Worm (Caenorhabditis elegans): Measurements from ENCODE around the gene T14G12.6.

DNA sequence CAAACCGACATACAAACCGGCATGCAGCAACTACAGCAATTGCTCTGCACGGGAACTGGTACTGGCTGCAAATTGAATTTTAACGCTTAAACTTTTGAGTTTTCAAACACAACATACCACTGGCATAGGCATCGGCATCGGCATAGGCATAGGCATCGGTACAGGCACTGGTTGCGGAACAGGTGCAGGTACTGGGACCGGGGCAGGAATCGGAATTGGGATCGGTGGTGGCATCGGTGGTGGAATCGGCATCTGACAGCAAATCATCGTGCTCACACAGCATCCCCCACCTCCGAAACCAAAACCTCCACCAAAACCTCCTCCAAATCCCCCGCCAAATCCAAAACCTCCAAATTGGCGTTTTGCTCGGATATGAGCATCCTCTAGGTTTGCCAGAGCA is 34.9 kb upstream of the T14G12.6 start:
- TF ChIP-seq nhr-237 (tag; optimal IDR thresholded peaks at IDR 0.05) (no peak), snpc-4 (tag; optimal IDR thresholded peaks at IDR 0.05) (no peak), ztf-11 (tag; optimal IDR thresholded peaks at IDR 0.05) (no peak), sem-4 (tag; optimal IDR thresholded peaks at IDR 0.05) (no peak), ztf-4 (tag; optimal IDR thresholded peaks at IDR 0.05) (no peak), skn-1 (tag; optimal IDR thresholded peaks at IDR 0.05) (no peak), lsy-2 (tag; optimal IDR thresholded peaks at IDR 0.05) (no peak), ztf-1 (GFP tag; conservative IDR thresholded peaks at IDR 0.05) (no peak), ama-1 (optimal IDR thresholded peaks at IDR 0.05) (no peak), elt-3 (tag; optimal IDR thresholded peaks at IDR 0.05) (no peak), Y55F3AM.14 (GFP tag; optimal IDR thresholded peaks at IDR 0.05) (no peak)
